Fruit fly (Drosophila melanogaster) whole organism, embryonic: ENCODE measurements around the gene Dok.

Experiments used
- BEAF-32 ChIP-seq: fragments of 200-800 bp; sonication (Bioruptor generic); optimal IDR thresholded peaks from 3 replicates; lab custom pipeline; 2017; ENCODE audit warnings: missing biosample characterization, missing genetic modification characterization, mild to moderate bottlenecking, moderate library complexity, missing genetic modification reagents
- CG11085 ChIP-seq: fragments of 200-800 bp; sonication (Bioruptor generic); IDR thresholded peaks from 2 replicates; pipeline ENCODE4 v1.3.6; 2022; ENCODE audit warnings: missing biosample characterization, missing genetic modification characterization
- CG11398 ChIP-seq: fragments of 200-800 bp; sonication (Bioruptor generic); optimal IDR thresholded peaks from 2 replicates; lab custom pipeline; 2016; ENCODE audit warnings: missing biosample characterization, missing genetic modification characterization
- CG11456 ChIP-seq: fragments of 200-800 bp; sonication (Bioruptor generic); IDR thresholded peaks from 3 replicates; pipeline ENCODE4 v1.3.6; 2022; ENCODE audit warnings: missing biosample characterization, missing genetic modification characterization
- CG1233 ChIP-seq: fragments of 200-800 bp; sonication (Bioruptor generic); optimal IDR thresholded peaks from 4 replicates; lab custom pipeline; 2018; ENCODE audit warnings: missing biosample characterization, mild to moderate bottlenecking, missing genetic modification characterization
- CG14667 ChIP-seq: fragments of 200-800 bp; sonication (Bioruptor generic); IDR thresholded peaks from 2 replicates; pipeline ENCODE4 v1.3.6; 2022; ENCODE audit warnings: missing biosample characterization, missing genetic modification characterization
- CG15073 ChIP-seq: fragments of 200-800 bp; sonication (Bioruptor generic); optimal IDR thresholded peaks from 2 replicates; lab custom pipeline; 2016; ENCODE audit warnings: missing biosample characterization, missing genetic modification characterization
- CG15479 ChIP-seq: fragments of 200-800 bp; sonication (Bioruptor generic); optimal IDR thresholded peaks from 3 replicates; lab custom pipeline; 2019; ENCODE audit warnings: missing biosample characterization, mild to moderate bottlenecking, missing genetic modification characterization, moderate library complexity
- CG2712 ChIP-seq: fragments of 200-800 bp; optimal IDR thresholded peaks from 3 replicates; lab custom pipeline; 2019; ENCODE audit warnings: missing biosample characterization, mild to moderate bottlenecking, missing genetic modification characterization, moderate library complexity
- CG33557 ChIP-seq: fragments of 200-800 bp; sonication (Bioruptor generic); optimal IDR thresholded peaks from 2 replicates; lab custom pipeline; 2019; ENCODE audit warnings: missing biosample characterization, mild to moderate bottlenecking, missing genetic modification characterization, moderate library complexity
- CG3847 ChIP-seq: fragments of 200-800 bp; sonication (Bioruptor generic); IDR thresholded peaks from 2 replicates; pipeline ENCODE4 v1.3.6; 2022; ENCODE audit warnings: missing biosample characterization, missing genetic modification characterization
- CG3995 ChIP-seq: fragments of 200-800 bp; sonication (Bioruptor generic); optimal IDR thresholded peaks from 3 replicates; lab custom pipeline; 2016; ENCODE audit warnings: missing biosample characterization, missing genetic modification characterization
- CG4404 ChIP-seq: fragments of 200-800 bp; sonication (Bioruptor generic); IDR thresholded peaks from 2 replicates; pipeline ENCODE4 v1.3.6; 2022; ENCODE audit warnings: missing biosample characterization, missing genetic modification characterization
- CG8089 ChIP-seq: fragments of 200-800 bp; sonication (Bioruptor generic); optimal IDR thresholded peaks from 3 replicates; lab custom pipeline; 2016; ENCODE audit warnings: missing biosample characterization, missing genetic modification characterization
- Deaf1 ChIP-seq: fragments of 200-800 bp; optimal IDR thresholded peaks from 3 replicates; lab custom pipeline; 2019; ENCODE audit warnings: missing biosample characterization, mild to moderate bottlenecking, missing genetic modification characterization, moderate library complexity
- Dip3 ChIP-seq: fragments of 200-800 bp; sonication (Bioruptor generic); optimal IDR thresholded peaks from 3 replicates; lab custom pipeline; 2016; ENCODE audit warnings: missing biosample characterization, missing genetic modification characterization
- Drgx ChIP-seq: fragments of 200-800 bp; sonication (Bioruptor generic); IDR thresholded peaks from 2 replicates; pipeline ENCODE4 v1.3.6; 2022; ENCODE audit warnings: missing biosample characterization, missing genetic modification characterization
- E2f2 ChIP-seq: fragments of 200-800 bp; sonication (Bioruptor generic); IDR thresholded peaks from 2 replicates; pipeline ENCODE4 v1.3.6; 2022; ENCODE audit warnings: missing biosample characterization, missing genetic modification characterization
- Ets65A ChIP-seq: fragments of 200-800 bp; sonication (Bioruptor generic); peaks from one replicate; lab custom pipeline; 2016; ENCODE audit warnings: missing biosample characterization, missing genetic modification characterization
- Fer2 ChIP-seq: fragments of 200-800 bp; sonication (Bioruptor generic); optimal IDR thresholded peaks from 2 replicates; lab custom pipeline; 2018; ENCODE audit warnings: missing biosample characterization, mild to moderate bottlenecking, missing genetic modification characterization, moderate library complexity
- NfI ChIP-seq: fragments of 200-800 bp; sonication (Bioruptor generic); optimal IDR thresholded peaks from 3 replicates; lab custom pipeline; 2018; ENCODE audit warnings: missing biosample characterization, mild to moderate bottlenecking, missing genetic modification characterization, moderate library complexity
- PHDP ChIP-seq: fragments of 200-800 bp; sonication (Bioruptor generic); optimal IDR thresholded peaks from 3 replicates; lab custom pipeline; 2018; ENCODE audit warnings: missing biosample characterization, mild to moderate bottlenecking, missing genetic modification characterization, moderate library complexity
- Rfx ChIP-seq: fragments of 200-800 bp; sonication (Bioruptor generic); IDR thresholded peaks from 2 replicates; pipeline ENCODE4 v1.3.6; 2022; ENCODE audit warnings: missing biosample characterization, missing genetic modification characterization
- TFAM ChIP-seq: fragments of 200-800 bp; sonication (Bioruptor generic); optimal IDR thresholded peaks from 2 replicates; lab custom pipeline; 2017; ENCODE audit warnings: missing biosample characterization, missing genetic modification characterization, inconsistent platforms
- Taf1 ChIP-seq: fragments of 200-800 bp; sonication (Bioruptor generic); IDR thresholded peaks from 2 replicates; pipeline ENCODE4 v1.3.6; 2022; ENCODE audit warnings: missing biosample characterization, missing genetic modification characterization
- abd-A ChIP-seq: fragments of 200-800 bp; sonication (Bioruptor generic); optimal IDR thresholded peaks from 3 replicates; lab custom pipeline; 2019; ENCODE audit warnings: missing biosample characterization, mild to moderate bottlenecking, missing genetic modification characterization, moderate library complexity
- ase ChIP-seq: fragments of 200-800 bp; sonication (Bioruptor generic); IDR thresholded peaks from 3 replicates; pipeline ENCODE4 v1.3.6; 2022; ENCODE audit warnings: missing biosample characterization, missing genetic modification characterization
- cato ChIP-seq: fragments of 200-800 bp; sonication (Bioruptor generic); optimal IDR thresholded peaks from 2 replicates; lab custom pipeline; 2016; ENCODE audit warnings: missing biosample characterization, missing genetic modification characterization, borderline replicate concordance
- cg ChIP-seq: fragments of 200-800 bp; sonication (Bioruptor generic); optimal IDR thresholded peaks from 3 replicates; lab custom pipeline; 2019; ENCODE audit warnings: missing biosample characterization, mild to moderate bottlenecking, missing genetic modification characterization, moderate library complexity
- chm ChIP-seq: fragments of 200-800 bp; sonication (Bioruptor generic); IDR thresholded peaks from 2 replicates; pipeline ENCODE4 v1.3.6; 2022; ENCODE audit warnings: missing biosample characterization, missing genetic modification characterization
- dpn ChIP-seq, 2 experiments: fragments of 200-800 bp; sonication (Bioruptor generic); optimal IDR thresholded peaks; 3 replicates each; lab custom pipeline; 2016; ENCODE audit warnings: missing biosample characterization in 2 of 2, missing genetic modification characterization in 2 of 2
- dysf ChIP-seq: fragments of 200-800 bp; sonication (Bioruptor generic); IDR thresholded peaks from 3 replicates; pipeline ENCODE4 v1.3.6; 2022; ENCODE audit warnings: missing biosample characterization, missing genetic modification characterization
- ewg ChIP-seq: fragments of 200-800 bp; sonication (Bioruptor generic); optimal IDR thresholded peaks from 3 replicates; lab custom pipeline; 2017; ENCODE audit warnings: mild to moderate bottlenecking, missing biosample characterization, missing genetic modification reagents, missing genetic modification characterization
- eyg ChIP-seq: fragments of 200-800 bp; sonication (Bioruptor generic); optimal IDR thresholded peaks from 3 replicates; lab custom pipeline; 2016; ENCODE audit warnings: missing biosample characterization, missing genetic modification characterization
- fru ChIP-seq: fragments of >200 bp; optimal IDR thresholded peaks from 2 replicates; lab custom pipeline; 2017
- gsb-n ChIP-seq: fragments of 200-800 bp; sonication (Bioruptor generic); optimal IDR thresholded peaks from 3 replicates; lab custom pipeline; 2018; ENCODE audit warnings: missing biosample characterization, mild to moderate bottlenecking, missing genetic modification characterization
- hkb ChIP-seq, 2 experiments: fragments of 200-800 bp in 1 of 2; fragments of >200 bp in 1 of 2; sonication (Bioruptor generic) in 1 of 2; IDR thresholded peaks in 1 of 2; optimal IDR thresholded peaks in 1 of 2; 2 replicates each; pipeline versions ENCODE4 v1.3.6 to Lab custom; 2017 to 2022; ENCODE audit warnings: missing biosample characterization in 1 of 2, missing genetic modification characterization in 1 of 2
- klu ChIP-seq: fragments of 200-800 bp; sonication (Bioruptor generic); IDR thresholded peaks from 2 replicates; pipeline ENCODE4 v1.3.6; 2022; ENCODE audit warnings: missing biosample characterization, missing genetic modification characterization
- lmd ChIP-seq: fragments of 200-800 bp; sonication (Bioruptor generic); IDR thresholded peaks from 2 replicates; pipeline ENCODE4 v1.3.6; 2022; ENCODE audit warnings: missing biosample characterization, missing genetic modification characterization
- mld ChIP-seq: fragments of 200-800 bp; sonication (Bioruptor generic); IDR thresholded peaks from 3 replicates; pipeline ENCODE4 v1.3.6; 2022; ENCODE audit warnings: missing biosample characterization, missing genetic modification characterization; ENCODE audit not compliant: partially characterized antibody
- pzg ChIP-seq: fragments of 200-800 bp; sonication (Bioruptor generic); optimal IDR thresholded peaks from 3 replicates; lab custom pipeline; 2018; ENCODE audit warnings: missing biosample characterization, mild to moderate bottlenecking, missing genetic modification characterization, moderate library complexity
- ranshi ChIP-seq: fragments of 200-800 bp; sonication (Bioruptor generic); IDR thresholded peaks from 2 replicates; pipeline ENCODE4 v1.3.6; 2022; ENCODE audit warnings: missing biosample characterization, missing genetic modification characterization
- sd ChIP-seq: fragments of 200-800 bp; sonication (Bioruptor generic); optimal IDR thresholded peaks from 3 replicates; lab custom pipeline; 2018; ENCODE audit warnings: missing biosample characterization, mild to moderate bottlenecking, missing genetic modification characterization, moderate library complexity
- shn ChIP-seq: fragments of 200-800 bp; sonication (Bioruptor generic); optimal IDR thresholded peaks from 3 replicates; lab custom pipeline; 2016; ENCODE audit warnings: missing biosample characterization, missing genetic modification characterization
- sim ChIP-seq: fragments of 200-800 bp; sonication (Bioruptor generic); IDR thresholded peaks from 2 replicates; pipeline ENCODE4 v1.3.6; 2022; ENCODE audit warnings: missing biosample characterization, missing genetic modification characterization
- tap ChIP-seq: fragments of 200-800 bp; optimal IDR thresholded peaks from 3 replicates; lab custom pipeline; 2019; ENCODE audit warnings: missing biosample characterization, mild to moderate bottlenecking, missing genetic modification characterization, moderate library complexity
- tin ChIP-seq: fragments of 200-800 bp; sonication (Bioruptor generic); optimal IDR thresholded peaks from 3 replicates; lab custom pipeline; 2016; ENCODE audit warnings: missing biosample characterization, missing genetic modification characterization
- tio ChIP-seq: fragments of 200-800 bp; sonication (Bioruptor generic); optimal IDR thresholded peaks from 2 replicates; lab custom pipeline; 2017; ENCODE audit warnings: missing biosample characterization, missing genetic modification characterization, inconsistent platforms
- trh ChIP-seq: fragments of 200-800 bp; sonication (Bioruptor generic); optimal IDR thresholded peaks from 2 replicates; lab custom pipeline; 2016; ENCODE audit warnings: missing biosample characterization, missing genetic modification characterization
- yki ChIP-seq: fragments of >200 bp; optimal IDR thresholded peaks from 3 replicates; lab custom pipeline; 2018
- zen ChIP-seq: fragments of 200-800 bp; sonication (Bioruptor generic); optimal IDR thresholded peaks from 3 replicates; lab custom pipeline; 2018; ENCODE audit warnings: missing biosample characterization, mild to moderate bottlenecking, missing genetic modification characterization, moderate library complexity
- zfh2 ChIP-seq: fragments of 200-800 bp; sonication (Bioruptor generic); optimal IDR thresholded peaks from 2 replicates; lab custom pipeline; 2016; ENCODE audit warnings: missing biosample characterization, missing genetic modification characterization

Gene Dok

DNA sequence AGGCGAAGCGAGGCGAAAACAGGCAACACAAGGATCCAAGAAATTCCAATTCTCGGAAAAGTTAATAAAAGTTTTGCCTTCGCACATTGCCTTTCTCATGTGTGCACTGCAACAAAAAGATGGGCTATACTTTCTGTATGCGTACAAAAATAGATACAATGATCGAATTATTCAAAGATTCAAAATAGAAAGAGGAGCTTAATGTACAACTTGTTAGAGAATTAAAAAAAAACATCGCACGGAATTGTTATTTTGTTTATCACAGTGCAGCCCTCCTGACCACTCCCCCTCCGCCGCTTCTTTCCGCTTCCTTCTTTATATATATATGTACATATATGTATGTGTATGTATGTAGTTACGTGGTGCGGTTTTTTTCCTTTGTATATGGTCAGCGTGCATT lies 21.7 kb upstream of the Dok start (continued):
- TF ChIP-seq ewg (GFP tag; lab: Kevin White, UChicago) (peak; percentile 4), Fer2 (tag; lab: Kevin White, UChicago) (no peak), trh (no peak), ase (GFP tag; lab: Robert Waterston, UW) (peak; percentile 8; the same call in 1 of the 3 replicates), CG2712 (tag; lab: Kevin White, UChicago) (peak; percentile 35), tio (GFP tag; lab: Kevin White, UChicago) (no peak), Taf1 (GFP tag; lab: Robert Waterston, UW) (no peak), abd-A (no peak), pzg (GFP tag; lab: Kevin White, UChicago) (no peak), Rfx (GFP tag; lab: Robert Waterston, UW) (no peak), E2f2 (GFP tag; lab: Robert Waterston, UW) (no peak), tap (no peak), CG33557 (GFP tag; lab: Kevin White, UChicago) (peak; percentile 45), sim (GFP tag; lab: Robert Waterston, UW) (no peak), hkb (optimal IDR thresholded peaks at IDR 0.05; lab: Kevin White, UChicago) (no peak), hkb (GFP tag; IDR thresholded peaks at IDR 0.05; lab: Robert Waterston, UW) (no peak), CG4404 (peak; percentile 29; the same call in 1 of the 2 replicates), CG14667 (GFP tag; lab: Robert Waterston, UW) (peak; percentile 21; the same call in 1 of the 2 replicates), eyg (GFP tag; lab: Kevin White, UChicago) (no peak), CG1233 (GFP tag; lab: Kevin White, UChicago) (no peak), CG3847 (GFP tag; lab: Robert Waterston, UW) (no peak), sd (tag; lab: Kevin White, UChicago) (no peak), CG11085 (no peak), Dip3 (no peak), Drgx (GFP tag; lab: Robert Waterston, UW) (peak; percentile 84), CG3995 (GFP tag; lab: Kevin White, UChicago) (no peak), CG11398 (GFP tag; lab: Kevin White, UChicago) (no peak), PHDP (tag; lab: Kevin White, UChicago) (peak; percentile 1), BEAF-32 (GFP tag; lab: Kevin White, UChicago) (no peak), Deaf1 (no peak), zen (no peak), klu (no peak), dysf (GFP tag; lab: Robert Waterston, UW) (peak; percentile 38; the same call in 1 of the 3 replicates), gsb-n (tag; lab: Kevin White, UChicago) (peak; percentile 14), Ets65A (peak; percentile 42), cg (GFP tag; lab: Kevin White, UChicago) (no peak), CG8089 (no peak), CG15479 (no peak), mld (GFP tag; lab: Robert Waterston, UW) (no peak), CG11456 (GFP tag; lab: Robert Waterston, UW) (no peak), zfh2 (GFP tag; lab: Kevin White, UChicago) (no peak), shn (no peak), tin (GFP tag; lab: Kevin White, UChicago) (no peak), chm (peak; percentile 47; the same call in 1 of the 2 replicates), cato (GFP tag; lab: Kevin White, UChicago) (no peak), TFAM (GFP tag; lab: Kevin White, UChicago) (no peak), yki (lab: Kevin White, UChicago) (no peak), lmd (GFP tag; lab: Robert Waterston, UW) (peak; percentile 51), CG15073 (GFP tag; lab: Kevin White, UChicago) (no peak), fru (lab: Kevin White, UChicago) (no peak), NfI (GFP tag; lab: Kevin White, UChicago) (peak; percentile 1), ranshi (GFP tag; lab: Robert Waterston, UW) (no peak; the same call in 1 of the 2 replicates), dpn (GFP tag; optimal IDR thresholded peaks at IDR 0.05; lab: Kevin White, UChicago) (peak in 1 of 2 experiments; percentile 15)
